Fruit fly (Drosophila melanogaster): ENCODE data around the gene disco.

DNA sequence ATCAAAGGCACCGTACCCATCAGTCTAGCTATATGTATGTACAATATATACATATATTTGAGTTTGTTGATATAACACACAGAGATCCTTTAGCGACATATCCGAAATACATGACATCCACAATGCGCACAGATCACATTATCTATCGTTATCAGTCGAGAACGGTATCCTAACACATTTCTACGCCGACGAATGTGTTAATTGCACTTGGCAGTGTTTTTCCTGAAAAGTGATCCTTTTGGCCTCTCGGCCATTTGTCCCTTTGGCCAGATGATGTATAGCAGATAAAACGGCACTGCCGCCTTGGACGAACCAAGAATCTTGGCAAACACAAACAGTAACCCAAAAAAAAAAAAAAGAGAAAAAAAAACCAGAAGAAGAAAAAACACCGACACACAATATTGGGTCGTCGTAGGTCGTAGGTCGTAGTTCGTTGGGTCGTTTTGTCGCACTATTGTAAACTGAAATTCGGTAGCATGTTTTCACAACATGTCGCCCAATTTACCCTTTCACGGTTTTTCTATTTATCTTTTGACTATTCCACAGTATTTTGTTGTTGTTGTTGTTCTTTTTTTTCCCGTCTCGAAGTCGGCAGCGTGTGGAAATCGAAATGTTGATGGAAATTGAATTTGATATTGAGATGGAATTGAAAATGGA is 13.2 kb downstream of the disco start:
- TF ChIP-seq pan (optimal IDR thresholded peaks at IDR 0.05) (no peak), usp (GFP tag; optimal IDR thresholded peaks at IDR 0.05) (no peak), psq (optimal IDR thresholded peaks at IDR 0.05) (no peak), CG8478 (optimal IDR thresholded peaks at IDR 0.05) (no peak), Dll (optimal IDR thresholded peaks at IDR 0.05) (no peak)

Data from whole organism.